Worm (Caenorhabditis elegans) whole organism, early embryonic: Measurements from ENCODE around the gene hpa-1.

Source experiments
- ama-1 ChIP-seq: fragments of 150-350 bp; optimal IDR thresholded peaks from 2 replicates; lab custom pipeline; 2014
- flt-1 ChIP-seq: fragments of 200-800 bp; sonication (Bioruptor generic); IDR thresholded peaks from 2 replicates; pipeline ENCODE4 v1.3.6; 2022; ENCODE audit warnings: missing genetic modification characterization, missing compliant biosample characterization
- hmbx-1 ChIP-seq: sonication (generic microtip); optimal IDR thresholded peaks from 2 replicates; lab custom pipeline; 2016; ENCODE audit warnings: mild to moderate bottlenecking, missing genetic modification characterization, missing compliant biosample characterization
- tbx-11 ChIP-seq: fragments of 200-800 bp; sonication (Bioruptor generic); IDR thresholded peaks from 2 replicates; pipeline ENCODE4 v1.3.6; 2022; ENCODE audit warnings: missing genetic modification characterization, missing compliant biosample characterization

- TF ChIP-seq ama-1 (lab: Kevin White, UChicago) (no peak), flt-1 (GFP tag; lab: Robert Waterston, UW) (no peak), hmbx-1 (tag; lab: Kevin White, UChicago) (no peak), tbx-11 (GFP tag; lab: Robert Waterston, UW) (no peak)
Measured at ce11 chrIV:16186008-16186407, 46.9 kb downstream of the hpa-1 start.
